Worm (Caenorhabditis elegans) whole organism, late embryonic: Measurements from ENCODE around the gene M199.135.

Experiments
- F13H6.1 ChIP-seq: sonication (generic microtip); optimal IDR thresholded peaks from 2 replicates; lab custom pipeline; 2016; ENCODE audit warnings: missing genetic modification characterization, missing compliant biosample characterization
- ahr-1 ChIP-seq: sonication (generic microtip); optimal IDR thresholded peaks from 2 replicates; lab custom pipeline; 2016; ENCODE audit warnings: missing genetic modification characterization, missing compliant biosample characterization
- ama-1 ChIP-seq: fragments of 150-350 bp; optimal IDR thresholded peaks from 2 replicates; lab custom pipeline; 2014
- ceh-18 ChIP-seq: sonication (generic microtip); optimal IDR thresholded peaks from 2 replicates; lab custom pipeline; 2016; ENCODE audit warnings: missing genetic modification characterization, missing compliant biosample characterization
- ceh-2 ChIP-seq: sonication (generic microtip); optimal IDR thresholded peaks from 2 replicates; lab custom pipeline; 2016; ENCODE audit warnings: missing genotype, missing genetic modification characterization, missing compliant biosample characterization
- ceh-24 ChIP-seq: sonication (generic microtip); optimal IDR thresholded peaks from 2 replicates; lab custom pipeline; 2016; ENCODE audit warnings: mild to moderate bottlenecking, missing genetic modification characterization, missing compliant biosample characterization
- ceh-30 ChIP-seq: fragments of 150-350 bp; optimal IDR thresholded peaks from 2 replicates; lab custom pipeline; 2014; ENCODE audit warnings: missing biosample characterization, missing genetic modification characterization
- ceh-31 ChIP-seq: sonication (generic microtip); optimal IDR thresholded peaks from 2 replicates; lab custom pipeline; 2016; ENCODE audit warnings: missing genetic modification characterization, missing compliant biosample characterization
- ceh-45 ChIP-seq: fragments of 200-800 bp; sonication (Bioruptor generic); IDR thresholded peaks from 2 replicates; pipeline ENCODE4 v1.3.6; 2022; ENCODE audit warnings: missing genetic modification reagents, missing genetic modification characterization, missing compliant biosample characterization
- ceh-9 ChIP-seq: sonication (generic microtip); optimal IDR thresholded peaks from 2 replicates; lab custom pipeline; 2016; ENCODE audit warnings: mild to moderate bottlenecking, missing genetic modification characterization, inconsistent platforms, missing compliant biosample characterization
- dmd-4 ChIP-seq: sonication (generic microtip); optimal IDR thresholded peaks from 2 replicates; lab custom pipeline; 2016; ENCODE audit warnings: borderline replicate concordance, missing genetic modification characterization, missing compliant biosample characterization
- eyg-1 ChIP-seq: sonication (generic microtip); optimal IDR thresholded peaks from 2 replicates; lab custom pipeline; 2016; ENCODE audit warnings: missing genotype, missing genetic modification characterization, missing compliant biosample characterization
- fkh-10 ChIP-seq: fragments of 150-350 bp; optimal IDR thresholded peaks from 2 replicates; lab custom pipeline; 2014; ENCODE audit warnings: missing biosample characterization, missing genetic modification reagents, missing genetic modification characterization
- gmeb-2 ChIP-seq: sonication (generic microtip); optimal IDR thresholded peaks from 2 replicates; lab custom pipeline; 2016; ENCODE audit warnings: missing genetic modification characterization, inconsistent platforms, missing compliant biosample characterization
- hlh-15 ChIP-seq: sonication (generic microtip); optimal IDR thresholded peaks from 2 replicates; lab custom pipeline; 2016; ENCODE audit warnings: missing genetic modification characterization, missing compliant biosample characterization
- hlh-30 ChIP-seq: sonication (generic microtip); optimal IDR thresholded peaks from 2 replicates; lab custom pipeline; 2017; ENCODE audit warnings: antibody characterized with exemption, missing genetic modification characterization, missing compliant biosample characterization; ENCODE audit not compliant: insufficient read depth
- hlh-6 ChIP-seq: sonication (generic microtip); optimal IDR thresholded peaks from 2 replicates; lab custom pipeline; 2016; ENCODE audit warnings: missing genotype, missing genetic modification characterization, missing compliant biosample characterization
- hlh-8 ChIP-seq: sonication (generic microtip); optimal IDR thresholded peaks from 2 replicates; lab custom pipeline; 2016; ENCODE audit warnings: missing genotype, missing genetic modification characterization, missing compliant biosample characterization
- lin-11 ChIP-seq: fragments of 200-800 bp; sonication (Bioruptor generic); optimal IDR thresholded peaks from 2 replicates; lab custom pipeline; 2018; ENCODE audit warnings: mild to moderate bottlenecking, missing genetic modification characterization, missing compliant biosample characterization
- mec-3 ChIP-seq: sonication (generic microtip); optimal IDR thresholded peaks from 2 replicates; lab custom pipeline; 2016; ENCODE audit warnings: borderline replicate concordance, missing genetic modification characterization, missing compliant biosample characterization
- nfya-1 ChIP-seq: sonication (generic microtip); optimal IDR thresholded peaks from 2 replicates; lab custom pipeline; 2017; ENCODE audit warnings: missing genetic modification characterization, mild to moderate bottlenecking, missing compliant biosample characterization, antibody characterized with exemption, moderate library complexity
- nhr-232 ChIP-seq: sonication (generic microtip); optimal IDR thresholded peaks from 2 replicates; lab custom pipeline; 2016; ENCODE audit warnings: missing genetic modification characterization, missing compliant biosample characterization
- npax-4 ChIP-seq: sonication (generic microtip); optimal IDR thresholded peaks from 2 replicates; lab custom pipeline; 2016; ENCODE audit warnings: missing genetic modification characterization, missing compliant biosample characterization
- pag-3 ChIP-seq: sonication (generic microtip); optimal IDR thresholded peaks from 2 replicates; lab custom pipeline; 2016; ENCODE audit warnings: missing compliant biosample characterization, missing genetic modification characterization, borderline replicate concordance
- pat-9 ChIP-seq: fragments of 200-800 bp; sonication (Bioruptor generic); optimal IDR thresholded peaks from 2 replicates; lab custom pipeline; 2018; ENCODE audit warnings: mild to moderate bottlenecking, missing genetic modification characterization, moderate library complexity, missing compliant biosample characterization
- sox-2 ChIP-seq: fragments of 200-800 bp; sonication (Bioruptor generic); IDR thresholded peaks from 2 replicates; pipeline ENCODE4 v1.3.6; 2022; ENCODE audit warnings: missing genetic modification reagents, missing genetic modification characterization, missing compliant biosample characterization
- syd-9 ChIP-seq: sonication (generic microtip); optimal IDR thresholded peaks from 2 replicates; lab custom pipeline; 2016; ENCODE audit warnings: mild to moderate bottlenecking, missing genetic modification characterization, moderate library complexity, missing compliant biosample characterization
- tbx-2 ChIP-seq: sonication (generic microtip); optimal IDR thresholded peaks from 2 replicates; lab custom pipeline; 2016; ENCODE audit warnings: missing genetic modification characterization, missing compliant biosample characterization
- unc-42 ChIP-seq: sonication (generic microtip); optimal IDR thresholded peaks from 2 replicates; lab custom pipeline; 2016; ENCODE audit warnings: missing genotype, missing genetic modification characterization, missing compliant biosample characterization
- zip-5 ChIP-seq: sonication (generic microtip); optimal IDR thresholded peaks from 2 replicates; lab custom pipeline; 2016; ENCODE audit warnings: missing genetic modification characterization, missing compliant biosample characterization

The M199.135 gene

DNA sequence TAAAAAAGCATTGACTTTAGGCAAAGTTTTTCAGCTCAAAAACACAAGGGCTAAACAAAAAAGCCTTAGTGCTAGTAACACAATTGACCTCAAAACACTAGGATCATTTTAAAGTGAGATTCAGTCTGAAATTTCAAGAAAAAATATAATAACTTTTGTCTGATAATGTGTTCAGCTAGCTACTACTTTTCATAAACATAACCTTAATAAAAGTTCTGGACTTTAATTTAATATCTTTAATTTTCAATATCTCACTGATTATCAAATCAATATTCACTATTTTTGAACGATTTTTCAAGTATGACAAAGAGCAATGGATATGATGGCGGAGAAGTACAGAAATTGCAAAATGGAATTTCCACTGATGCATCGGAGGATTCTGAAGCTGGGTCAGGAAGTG is at the start of gene M199.135:
Gene M199.135 (plus strand): TSS at position 301 of the 400 bp plus-strand sequence.
- TF ChIP-seq fkh-10 (GFP tag; lab: Kevin White, UChicago) = no peak
- TF ChIP-seq F13H6.1 (tag; lab: Kevin White, UChicago) = no peak
- no peak for TF ChIP-seq hlh-6 (tag; lab: Kevin White, UChicago)
- no peak for TF ChIP-seq mec-3 (tag; lab: Kevin White, UChicago)
- no peak for TF ChIP-seq zip-5
- TF ChIP-seq unc-42 = no peak
- no peak for TF ChIP-seq hlh-8 (tag; lab: Kevin White, UChicago)
- no peak for TF ChIP-seq ceh-30 (tag; lab: Kevin White, UChicago)
- TF ChIP-seq ceh-2 (tag; lab: Kevin White, UChicago) = no peak
- no peak for TF ChIP-seq gmeb-2 (tag; lab: Kevin White, UChicago)
- TF ChIP-seq ceh-31 (tag; lab: Kevin White, UChicago) = no peak

DNA sequence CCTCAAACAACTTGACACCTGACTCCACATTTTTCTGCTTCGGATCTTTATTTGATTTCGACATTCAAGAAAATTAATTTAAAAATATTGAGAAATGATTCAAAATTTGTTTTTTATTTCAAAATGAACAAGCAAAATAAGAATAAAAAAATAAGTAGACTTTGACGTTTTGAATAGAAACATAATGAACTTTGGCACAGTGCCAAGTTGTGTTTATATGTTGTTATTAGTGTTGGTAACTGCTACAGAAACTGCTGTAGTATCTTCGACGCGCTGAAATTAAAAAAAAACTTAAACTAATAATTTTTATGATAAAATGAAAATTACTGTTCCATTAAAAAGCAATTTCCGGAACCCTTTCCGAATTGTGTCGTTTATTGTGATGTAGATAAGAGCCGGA is 48.8 kb upstream of the M199.135 start, which contains the start of gene Y41E3.18:
Gene Y41E3.18 (minus strand): TSS at position 101 of the 400 bp plus-strand sequence.
- TF ChIP-seq hlh-15 (tag; lab: Kevin White, UChicago) (no peak), ceh-18 (tag; lab: Kevin White, UChicago) (no peak), mec-3 (tag; lab: Kevin White, UChicago) (no peak), hlh-30 (tag; lab: Kevin White, UChicago) (no peak), ceh-30 (tag; lab: Kevin White, UChicago) (no peak)

DNA sequence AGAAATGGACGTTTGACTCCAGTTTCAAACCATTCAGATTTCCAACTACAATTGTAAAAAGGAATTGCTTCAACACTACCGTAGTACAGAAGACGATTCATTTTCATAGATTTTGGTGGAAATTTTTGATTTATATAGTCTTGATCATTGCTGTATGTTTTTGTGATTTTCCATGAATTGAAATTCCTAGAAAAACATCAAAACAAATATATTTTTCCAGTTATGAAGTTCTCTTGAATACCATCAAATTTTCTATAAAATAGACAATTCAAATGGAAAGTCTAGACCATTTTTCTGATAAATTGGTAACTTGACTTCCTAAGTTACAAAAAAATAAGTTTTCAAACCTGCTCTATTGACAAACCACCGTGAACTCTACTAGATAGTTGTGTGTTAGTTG is 45.6 kb upstream of the M199.135 start, which contains the start of gene srt-48:
Gene srt-48 (minus strand): TSS at position 101 of the 400 bp plus-strand sequence.
- TF ChIP-seq npax-4 (tag; lab: Kevin White, UChicago) (no peak), ceh-24 (tag; lab: Kevin White, UChicago) (no peak), pat-9 (tag; lab: Kevin White, UChicago) (no peak), tbx-2 (tag; lab: Kevin White, UChicago) (no peak), eyg-1 (tag; lab: Kevin White, UChicago) (no peak), hlh-30 (tag; lab: Kevin White, UChicago) (no peak), ama-1 (lab: Kevin White, UChicago) (no peak)
- TF ChIP-seq, all 69 proteins: peak for 0

DNA sequence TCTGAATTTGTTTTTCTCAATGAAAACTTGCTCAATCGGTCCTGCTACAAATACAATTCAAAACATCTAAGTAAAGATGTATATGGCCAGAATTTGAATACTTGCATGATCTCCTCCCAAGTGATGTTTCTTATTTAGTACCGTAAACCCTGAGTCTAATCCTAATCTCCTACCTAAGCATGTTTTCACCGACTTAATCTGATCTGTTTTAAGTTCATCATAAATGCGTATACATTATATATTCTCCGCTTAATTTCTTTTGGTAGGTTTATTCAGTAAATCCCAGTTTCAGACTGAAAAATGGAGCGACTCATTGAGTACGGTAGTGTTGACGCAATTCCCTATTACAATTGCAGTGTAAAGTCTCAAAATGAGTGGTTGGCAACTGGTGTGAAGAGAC is 40.0 kb upstream of the M199.135 start, which contains the start of gene srt-50:
Gene srt-50 (plus strand): TSS at position 301 of the 400 bp plus-strand sequence.
- TF ChIP-seq tbx-2 (tag; lab: Kevin White, UChicago) = no peak
- TF ChIP-seq nfya-1 (tag; lab: Kevin White, UChicago) = no peak

ce11 chrIV:15098294-15098693 is 16.1 kb upstream of the M199.135 start, which contains the start of gene srt-49:
TSS of gene srt-49 (minus strand) at chrIV:15098394.
- no peak for TF ChIP-seq nhr-232 (tag; lab: Kevin White, UChicago)
- TF ChIP-seq unc-42 = no peak
- TF ChIP-seq sox-2 (GFP tag; lab: Robert Waterston, UW) = no peak
- no peak for TF ChIP-seq ceh-45 (GFP tag; lab: Robert Waterston, UW)
- TF ChIP-seq ceh-18 (tag; lab: Kevin White, UChicago) = no peak
- TF ChIP-seq ceh-9 (tag; lab: Kevin White, UChicago) = no peak
- TF ChIP-seq gmeb-2 (tag; lab: Kevin White, UChicago) = no peak
- TF ChIP-seq ahr-1 = no peak
- TF ChIP-seq syd-9 (tag; lab: Kevin White, UChicago) = no peak
- TF ChIP-seq pag-3 (tag; lab: Kevin White, UChicago) = no peak
- TF ChIP-seq npax-4 (tag; lab: Kevin White, UChicago) = no peak

ce11 chrIV:15103224-15103679 is 11.2 kb upstream of the M199.135 start, which contains the start of gene srt-44:
TSS of gene srt-44 (plus strand) at chrIV:15103629.
- TF ChIP-seq ceh-30 (tag; lab: Kevin White, UChicago) = no peak
- no peak for TF ChIP-seq lin-11 (tag; lab: Kevin White, UChicago)
- TF ChIP-seq dmd-4 (tag; lab: Kevin White, UChicago) = no peak
- TF ChIP-seq hlh-8 (tag; lab: Kevin White, UChicago) = no peak
